Fruit fly (Drosophila melanogaster) whole organism, embryonic: ENCODE results near the gene CG43322.
A peak's percentile ranks its signal among the peaks of the same experiment; 100 is the strongest.

Experiments used
- CG10267 ChIP-seq: fragments of 200-800 bp; sonication (Bioruptor generic); optimal IDR thresholded peaks from 2 replicates; lab custom pipeline; 2018; ENCODE audit warnings: missing biosample characterization, mild to moderate bottlenecking, missing genetic modification characterization, moderate library complexity
- CG10274 ChIP-seq: fragments of 200-800 bp; sonication (Bioruptor generic); optimal IDR thresholded peaks from 3 replicates; lab custom pipeline; 2017; ENCODE audit warnings: missing biosample characterization, mild to moderate bottlenecking, missing genetic modification characterization
- CG10366 ChIP-seq: fragments of 200-800 bp; sonication (Bioruptor generic); IDR thresholded peaks from 2 replicates; pipeline ENCODE4 v1.3.6; 2022; ENCODE audit warnings: missing biosample characterization, missing genetic modification characterization
- CG10543 ChIP-seq: fragments of 200-800 bp; sonication (Bioruptor generic); optimal IDR thresholded peaks from 3 replicates; lab custom pipeline; 2017; ENCODE audit warnings: missing biosample characterization, mild to moderate bottlenecking, missing genetic modification characterization, moderate library complexity
- CG10979 ChIP-seq: fragments of 200-800 bp; sonication (Bioruptor generic); optimal IDR thresholded peaks from 2 replicates; lab custom pipeline; 2018; ENCODE audit warnings: missing biosample characterization, mild to moderate bottlenecking, missing genetic modification characterization, moderate library complexity
- CG13775 ChIP-seq: fragments of 200-800 bp; sonication (Bioruptor generic); optimal IDR thresholded peaks from 3 replicates; lab custom pipeline; 2017; ENCODE audit warnings: missing biosample characterization, mild to moderate bottlenecking, missing genetic modification characterization
- CG14667 ChIP-seq: fragments of 200-800 bp; sonication (Bioruptor generic); IDR thresholded peaks from 2 replicates; pipeline ENCODE4 v1.3.6; 2022; ENCODE audit warnings: missing biosample characterization, missing genetic modification characterization
- CG30020 ChIP-seq: fragments of 200-800 bp; optimal IDR thresholded peaks from 2 replicates; lab custom pipeline; 2019; ENCODE audit warnings: missing biosample characterization, mild to moderate bottlenecking, missing genetic modification characterization, moderate library complexity
- CG34422 ChIP-seq: fragments of 200-800 bp; sonication (Bioruptor generic); IDR thresholded peaks from 3 replicates; pipeline ENCODE4 v1.3.6; 2022; ENCODE audit warnings: missing biosample characterization, missing genetic modification characterization
- CG4854 ChIP-seq: fragments of 200-800 bp; sonication (Bioruptor generic); optimal IDR thresholded peaks from 2 replicates; lab custom pipeline; 2016; ENCODE audit warnings: missing biosample characterization, missing genetic modification characterization, inconsistent platforms
- CG7839 ChIP-seq: fragments of 200-800 bp; sonication (Bioruptor generic); optimal IDR thresholded peaks from 3 replicates; lab custom pipeline; 2018; ENCODE audit warnings: missing biosample characterization, mild to moderate bottlenecking, missing genetic modification characterization, moderate library complexity
- CG8944 ChIP-seq: fragments of 200-800 bp; sonication (Bioruptor generic); optimal IDR thresholded peaks from 3 replicates; lab custom pipeline; 2016; ENCODE audit warnings: missing biosample characterization, missing genetic modification characterization
- CG9437 ChIP-seq: fragments of 200-800 bp; sonication (Bioruptor generic); optimal IDR thresholded peaks from 2 replicates; lab custom pipeline; 2018; ENCODE audit warnings: missing biosample characterization, mild to moderate bottlenecking, missing genetic modification characterization
- CG9727 ChIP-seq: fragments of 200-800 bp; sonication (Bioruptor generic); optimal IDR thresholded peaks from 3 replicates; lab custom pipeline; 2017; ENCODE audit warnings: missing biosample characterization, mild to moderate bottlenecking, missing genetic modification characterization
- Deaf1 ChIP-seq: fragments of 200-800 bp; optimal IDR thresholded peaks from 3 replicates; lab custom pipeline; 2019; ENCODE audit warnings: missing biosample characterization, mild to moderate bottlenecking, missing genetic modification characterization, moderate library complexity
- ERR ChIP-seq: fragments of 200-800 bp; sonication (Bioruptor generic); optimal IDR thresholded peaks from 2 replicates; lab custom pipeline; 2016; ENCODE audit warnings: missing biosample characterization, missing genetic modification characterization
- HmgZ ChIP-seq: fragments of 200-800 bp; sonication (Bioruptor generic); optimal IDR thresholded peaks from 2 replicates; lab custom pipeline; 2018; ENCODE audit warnings: missing biosample characterization, mild to moderate bottlenecking, missing genetic modification characterization
- Jarid2 ChIP-seq: fragments of 200-800 bp; sonication (Bioruptor generic); optimal IDR thresholded peaks from 3 replicates; lab custom pipeline; 2017; ENCODE audit warnings: mild to moderate bottlenecking, missing biosample characterization, missing genetic modification reagents, missing genetic modification characterization
- MESR4 ChIP-seq: fragments of 200-800 bp; sonication (Bioruptor generic); optimal IDR thresholded peaks from 2 replicates; lab custom pipeline; 2018; ENCODE audit warnings: missing biosample characterization, mild to moderate bottlenecking, missing genetic modification characterization, moderate library complexity
- Med ChIP-seq: fragments of 200-800 bp; sonication (Bioruptor generic); peaks from one replicate; lab custom pipeline; 2016; ENCODE audit warnings: missing biosample characterization, missing genetic modification characterization, mild to moderate bottlenecking, inconsistent platforms, moderate library complexity
- Mes4 ChIP-seq: fragments of 200-800 bp; sonication (Bioruptor generic); optimal IDR thresholded peaks from 2 replicates; lab custom pipeline; 2016; ENCODE audit warnings: missing biosample characterization, missing genetic modification characterization
- NK7.1 ChIP-seq: fragments of 200-800 bp; sonication (Bioruptor generic); optimal IDR thresholded peaks from 3 replicates; lab custom pipeline; 2016; ENCODE audit warnings: missing biosample characterization, missing genetic modification characterization
- PHDP ChIP-seq: fragments of 200-800 bp; sonication (Bioruptor generic); optimal IDR thresholded peaks from 3 replicates; lab custom pipeline; 2018; ENCODE audit warnings: missing biosample characterization, mild to moderate bottlenecking, missing genetic modification characterization, moderate library complexity
- Trl ChIP-seq, 3 experiments: fragments of >200 bp in 2 of 3; fragments of 200-800 bp in 1 of 3; sonication (Bioruptor generic) in 1 of 3; optimal IDR thresholded peaks; 2 replicates in 1 of 3; 3 replicates in 2 of 3; lab custom pipeline; 2016 to 2017; ENCODE audit warnings: missing biosample characterization in 1 of 3, missing genetic modification characterization in 1 of 3
- Xrp1 ChIP-seq: fragments of 200-800 bp; sonication (Bioruptor generic); IDR thresholded peaks from 2 replicates; pipeline ENCODE4 v1.3.6; 2022; ENCODE audit warnings: missing biosample characterization, missing genetic modification characterization
- ap ChIP-seq: fragments of 200-800 bp; sonication (Bioruptor generic); IDR thresholded peaks from 2 replicates; pipeline ENCODE4 v1.3.6; 2022; ENCODE audit warnings: missing biosample characterization, missing genetic modification characterization
- chinmo ChIP-seq: fragments of 200-800 bp; sonication (Bioruptor generic); IDR thresholded peaks from 4 replicates; pipeline ENCODE4 v1.3.6; 2022; ENCODE audit warnings: missing biosample characterization, missing genetic modification characterization; ENCODE audit not compliant: partially characterized antibody
- crc ChIP-seq: fragments of 200-800 bp; sonication (Bioruptor generic); optimal IDR thresholded peaks from 2 replicates; lab custom pipeline; 2016; ENCODE audit warnings: missing biosample characterization, missing genetic modification characterization
- cwo ChIP-seq: fragments of 200-800 bp; sonication (Bioruptor generic); optimal IDR thresholded peaks from 3 replicates; lab custom pipeline; 2017; ENCODE audit warnings: missing biosample characterization, missing genetic modification characterization, mild to moderate bottlenecking, moderate library complexity, missing genetic modification reagents
- disco-r ChIP-seq: fragments of 200-800 bp; sonication (Bioruptor generic); optimal IDR thresholded peaks from 2 replicates; lab custom pipeline; 2016; ENCODE audit warnings: missing biosample characterization, missing genetic modification characterization
- en ChIP-seq: fragments of 200-800 bp; sonication (Bioruptor generic); optimal IDR thresholded peaks from 2 replicates; lab custom pipeline; 2016; ENCODE audit warnings: missing biosample characterization, missing genetic modification characterization
- ewg ChIP-seq: fragments of 200-800 bp; sonication (Bioruptor generic); optimal IDR thresholded peaks from 3 replicates; lab custom pipeline; 2017; ENCODE audit warnings: mild to moderate bottlenecking, missing biosample characterization, missing genetic modification reagents, missing genetic modification characterization
- h ChIP-seq: fragments of >200 bp; optimal IDR thresholded peaks from 2 replicates; lab custom pipeline; 2017
- ham ChIP-seq: fragments of 200-800 bp; sonication (Bioruptor generic); IDR thresholded peaks from 2 replicates; pipeline ENCODE4 v1.3.6; 2022; ENCODE audit warnings: missing biosample characterization, missing genetic modification characterization
- hth ChIP-seq: fragments of >200 bp; optimal IDR thresholded peaks from 2 replicates; lab custom pipeline; 2017; ENCODE audit warnings: inconsistent platforms
- kah ChIP-seq: fragments of 200-800 bp; sonication (Bioruptor generic); optimal IDR thresholded peaks from 2 replicates; lab custom pipeline; 2018; ENCODE audit warnings: missing biosample characterization, mild to moderate bottlenecking, missing genetic modification characterization
- lab ChIP-seq: fragments of 200-800 bp; sonication (Bioruptor generic); optimal IDR thresholded peaks from 3 replicates; lab custom pipeline; 2017; ENCODE audit warnings: missing biosample characterization, missing genetic modification characterization, mild to moderate bottlenecking, moderate library complexity, missing genetic modification reagents
- lola ChIP-seq, 3 experiments: fragments of >200 bp in 2 of 3; fragments of 200-800 bp in 1 of 3; sonication (Bioruptor generic) in 1 of 3; optimal IDR thresholded peaks; 2 replicates each; lab custom pipeline; 2017 to 2019; ENCODE audit warnings: missing biosample characterization in 3 of 3, missing genetic modification characterization in 3 of 3, mild to moderate bottlenecking in 1 of 3, moderate library complexity in 1 of 3
- nerfin-1 ChIP-seq: fragments of 200-800 bp; sonication (Bioruptor generic); optimal IDR thresholded peaks from 3 replicates; lab custom pipeline; 2019; ENCODE audit warnings: missing biosample characterization, mild to moderate bottlenecking, missing genetic modification characterization, moderate library complexity
- sens ChIP-seq: fragments of 200-800 bp; sonication (Bioruptor generic); peaks from one replicate; lab custom pipeline; 2016; ENCODE audit warnings: missing biosample characterization, missing genetic modification characterization
- shn ChIP-seq: fragments of 200-800 bp; sonication (Bioruptor generic); optimal IDR thresholded peaks from 3 replicates; lab custom pipeline; 2016; ENCODE audit warnings: missing biosample characterization, missing genetic modification characterization
- vvl ChIP-seq: fragments of 200-800 bp; sonication (Bioruptor generic); IDR thresholded peaks from 2 replicates; pipeline ENCODE4 v1.3.6; 2022; ENCODE audit warnings: missing biosample characterization, missing genetic modification characterization
- wek ChIP-seq: fragments of 200-800 bp; sonication (Bioruptor generic); optimal IDR thresholded peaks from 3 replicates; lab custom pipeline; 2018; ENCODE audit warnings: missing biosample characterization, mild to moderate bottlenecking, missing genetic modification characterization, moderate library complexity

The CG43322 gene

dm6 chr2L:6966309-6966708, 46.9 kb upstream of the CG43322 start (continued):
- TF ChIP-seq Trl (optimal IDR thresholded peaks at IDR 0.05; lab: Kevin White, UChicago) (no peak), Trl (GFP tag; optimal IDR thresholded peaks at IDR 0.05; lab: Kevin White, UChicago) (no peak), NK7.1 (GFP tag; lab: Kevin White, UChicago) (no peak), PHDP (tag; lab: Kevin White, UChicago) (no peak), Xrp1 (GFP tag; lab: Robert Waterston, UW) (no peak), CG7839 (no peak), wek (GFP tag; lab: Kevin White, UChicago) (peak; percentile 12), Med (GFP tag; lab: Kevin White, UChicago) (peak; percentile 43), ewg (GFP tag; lab: Kevin White, UChicago) (peak; percentile 85), CG10979 (tag; lab: Kevin White, UChicago) (no peak), CG34422 (GFP tag; lab: Robert Waterston, UW) (peak; percentile 56; the same call in 2 of the 3 replicates), h (lab: Kevin White, UChicago) (no peak), CG30020 (peak; percentile 51), hth (lab: Kevin White, UChicago) (no peak), CG14667 (GFP tag; lab: Robert Waterston, UW) (no peak), Jarid2 (no peak), disco-r (GFP tag; lab: Kevin White, UChicago) (no peak), CG8944 (no peak), CG10543 (GFP tag; lab: Kevin White, UChicago) (no peak), en (GFP tag; lab: Kevin White, UChicago) (no peak), vvl (GFP tag; lab: Robert Waterston, UW) (no peak), CG9727 (GFP tag; lab: Kevin White, UChicago) (no peak), Mes4 (GFP tag; lab: Kevin White, UChicago) (no peak), crc (no peak), HmgZ (tag; lab: Kevin White, UChicago) (no peak), CG10274 (GFP tag; lab: Kevin White, UChicago) (no peak), kah (GFP tag; lab: Kevin White, UChicago) (no peak), nerfin-1 (tag; lab: Kevin White, UChicago) (peak; percentile 7), lola (GFP tag; optimal IDR thresholded peaks at IDR 0.05; lab: Kevin White, UChicago) (no peak), CG9437 (GFP tag; lab: Kevin White, UChicago) (no peak), cwo (no peak), ERR (no peak), MESR4 (GFP tag; lab: Kevin White, UChicago) (peak; percentile 43), CG10267 (tag; lab: Kevin White, UChicago) (no peak), ap (GFP tag; lab: Robert Waterston, UW) (no peak), chinmo (GFP tag; lab: Robert Waterston, UW) (no peak), CG10366 (GFP tag; lab: Robert Waterston, UW) (no peak), lab (GFP tag; lab: Kevin White, UChicago) (no peak), CG13775 (GFP tag; lab: Kevin White, UChicago) (no peak), sens (GFP tag; lab: Kevin White, UChicago) (peak; percentile 48), Deaf1 (no peak), CG4854 (GFP tag; lab: Kevin White, UChicago) (no peak), shn (GFP tag; lab: Kevin White, UChicago) (no peak), ham (GFP tag; lab: Robert Waterston, UW) (no peak)
- TF ChIP-seq, all 482 proteins: peak for 33
